Worm (Caenorhabditis elegans): ENCODE data around the gene nhr-201.

nhr-201 gene

ce11 chrV:484285-484890 lies 19.8 kb downstream of the nhr-201 start, which contains the start of gene nhr-212 (continued):
- TF ChIP-seq lir-3 (tag; optimal IDR thresholded peaks at IDR 0.05) (no peak), dmd-6 (GFP tag; IDR thresholded peaks at IDR 0.05) (peak; percentile 25; the same call in 1 of the 2 replicates), madf-5 (GFP tag; IDR thresholded peaks at IDR 0.05) (no peak), zag-1 (tag; optimal IDR thresholded peaks at IDR 0.05) (no peak), mxl-2 (GFP tag; conservative IDR thresholded peaks at IDR 0.05) (no peak), lsy-2 (tag; optimal IDR thresholded peaks at IDR 0.05) (no peak), pha-4 (GFP tag; IDR thresholded peaks at IDR 0.05) (no peak), pha-4 (tag; optimal IDR thresholded peaks at IDR 0.05) (no peak), vab-7 (GFP tag; IDR thresholded peaks at IDR 0.05) (no peak), zip-11 (GFP tag; IDR thresholded peaks at IDR 0.05) (no peak), lin-39 (tag; optimal IDR thresholded peaks at IDR 0.05) (no peak), dmd-9 (GFP tag; IDR thresholded peaks at IDR 0.05) (no peak), ZK337.2 (GFP tag; IDR thresholded peaks at IDR 0.05) (no peak), nhr-28 (tag; optimal IDR thresholded peaks at IDR 0.05) (peak; percentile 82), sdz-12 (GFP tag; optimal IDR thresholded peaks at IDR 0.05) (no peak), daf-16 (GFP tag; optimal IDR thresholded peaks at IDR 0.05) (no peak), daf-16 (tag; optimal IDR thresholded peaks at IDR 0.05) (peak; percentile 47), nhr-111 (GFP tag; optimal IDR thresholded peaks at IDR 0.05) (no peak), daf-19 (GFP tag; conservative IDR thresholded peaks at IDR 0.05) (no peak), nhr-11 (tag; optimal IDR thresholded peaks at IDR 0.05) (no peak), arid-1 (GFP tag; conservative IDR thresholded peaks at IDR 0.05) (no peak), ctbp-1 (GFP tag; IDR thresholded peaks at IDR 0.05) (no peak), ztf-7 (tag; optimal IDR thresholded peaks at IDR 0.05) (no peak), aly-2 (tag; optimal IDR thresholded peaks at IDR 0.05) (no peak), mdt-29 (GFP tag; IDR thresholded peaks at IDR 0.05) (no peak)

- TF ChIP-seq mes-2 (tag; optimal IDR thresholded peaks at IDR 0.05; ENCODE audit: poor library complexity, severe bottlenecking) = no peak
- TF ChIP-seq skn-1 (tag; optimal IDR thresholded peaks at IDR 0.05) = no peak
- TF ChIP-seq tag-97 (GFP tag; IDR thresholded peaks at IDR 0.05) = no peak
- TF ChIP-seq cey-2 (tag; optimal IDR thresholded peaks at IDR 0.05; ENCODE audit: borderline replicate concordance, insufficient read depth) = no peak
- TF ChIP-seq aly-2 (tag; optimal IDR thresholded peaks at IDR 0.05) = no peak
- TF ChIP-seq madf-9 (GFP tag; conservative IDR thresholded peaks at IDR 0.05) = no peak
- no peak for TF ChIP-seq nhr-41 (GFP tag; IDR thresholded peaks at IDR 0.05)
- no peak for TF ChIP-seq ama-1 (optimal IDR thresholded peaks at IDR 0.05)
- no peak for TF ChIP-seq ztf-7 (tag; optimal IDR thresholded peaks at IDR 0.05)
- no peak for TF ChIP-seq ceh-82 (tag; optimal IDR thresholded peaks at IDR 0.05)
- no peak for TF ChIP-seq unc-130 (GFP tag; optimal IDR thresholded peaks at IDR 0.05)
- TF ChIP-seq gei-8 (GFP tag; optimal IDR thresholded peaks at IDR 0.05) = no peak
- no peak for TF ChIP-seq ceh-20 (GFP tag; IDR thresholded peaks at IDR 0.05)
These were observed 22.1 kb downstream of the nhr-201 start, which contains the start of gene nhr-211 for ce11 chrV:486684-487083. nhr-211 (plus strand) TSS chrV:486984.

ce11 chrV:487980-488379 lies 23.4 kb downstream of the nhr-201 start:
- TF ChIP-seq set-16 (GFP tag; IDR thresholded peaks at IDR 0.05) (peak; percentile 64), egl-43 (GFP tag; IDR thresholded peaks at IDR 0.05) (0 out of 2 replicates have a peak, but pooled peaks have one; percentile 63), aly-2 (tag; optimal IDR thresholded peaks at IDR 0.05) (no peak), aha-1 (tag) (peak; percentile 11), lim-7 (GFP tag; IDR thresholded peaks at IDR 0.05) (0 out of 2 replicates have a peak, but pooled peaks have one; percentile 3)
